Worm (Caenorhabditis elegans) whole organism, L2 larva: ENCODE results near the gene T10B9.14.

Source experiments
- C34F6.9 ChIP-seq: fragments of 150-350 bp; optimal IDR thresholded peaks from 2 replicates; lab custom pipeline; 2014; ENCODE audit warnings: missing biosample characterization, missing genetic modification characterization
- F13H6.1 ChIP-seq: sonication (generic microtip); optimal IDR thresholded peaks from 2 replicates; lab custom pipeline; 2016; ENCODE audit warnings: missing genetic modification characterization, missing compliant biosample characterization
- R02D3.7 ChIP-seq: fragments of 150-350 bp; optimal IDR thresholded peaks from 2 replicates; lab custom pipeline; 2014; ENCODE audit warnings: missing biosample characterization, missing genetic modification characterization
- Y55F3AM.14 ChIP-seq: fragments of 200-800 bp; sonication (Bioruptor generic); optimal IDR thresholded peaks from 2 replicates; lab custom pipeline; 2018; ENCODE audit warnings: mild to moderate bottlenecking, missing genetic modification characterization, missing compliant biosample characterization
- ZK546.5 ChIP-seq: sonication (generic microtip); optimal IDR thresholded peaks from 2 replicates; lab custom pipeline; 2017; ENCODE audit warnings: missing biosample characterization, missing genetic modification characterization
- alr-1 ChIP-seq: fragments of 150-350 bp; optimal IDR thresholded peaks from 2 replicates; lab custom pipeline; 2014; ENCODE audit warnings: missing biosample characterization, missing genetic modification characterization
- aly-2 ChIP-seq: fragments of 150-350 bp; optimal IDR thresholded peaks from 2 replicates; lab custom pipeline; 2014; ENCODE audit warnings: missing biosample characterization, missing genetic modification characterization
- ama-1 ChIP-seq: fragments of 150-350 bp; optimal IDR thresholded peaks from 2 replicates; lab custom pipeline; 2018; ENCODE audit warnings: inconsistent platforms
- blmp-1 ChIP-seq: sonication (generic microtip); optimal IDR thresholded peaks from 2 replicates; lab custom pipeline; 2017; ENCODE audit warnings: missing genetic modification characterization, mild to moderate bottlenecking, missing compliant biosample characterization, antibody characterized with exemption, moderate library complexity; ENCODE audit not compliant: insufficient read depth
- ceh-16 ChIP-seq: fragments of 150-350 bp; optimal IDR thresholded peaks from 2 replicates; lab custom pipeline; 2014; ENCODE audit warnings: missing biosample characterization, missing genetic modification characterization
- ceh-82 ChIP-seq: fragments of 150-350 bp; optimal IDR thresholded peaks from 2 replicates; lab custom pipeline; 2014; ENCODE audit warnings: missing biosample characterization, missing genetic modification characterization
- crh-2 ChIP-seq: sonication (generic microtip); optimal IDR thresholded peaks from 2 replicates; lab custom pipeline; 2017; ENCODE audit warnings: missing biosample characterization, missing genetic modification characterization
- dmd-4 ChIP-seq: sonication (generic microtip); optimal IDR thresholded peaks from 2 replicates; lab custom pipeline; 2017; ENCODE audit warnings: missing biosample characterization, missing genetic modification characterization
- egl-27 ChIP-seq: sonication (generic microtip); optimal IDR thresholded peaks from 3 replicates; lab custom pipeline; 2017; ENCODE audit warnings: missing biosample characterization, missing genetic modification reagents, missing genetic modification characterization
- elt-1 ChIP-seq: fragments of 150-350 bp; optimal IDR thresholded peaks from 2 replicates; lab custom pipeline; 2014; ENCODE audit warnings: missing biosample characterization, missing genetic modification characterization
- elt-3 ChIP-seq: sonication (generic microtip); optimal IDR thresholded peaks from 2 replicates; lab custom pipeline; 2017; ENCODE audit warnings: missing biosample characterization, missing genetic modification characterization
- fos-1 ChIP-seq: fragments of 150-350 bp; optimal IDR thresholded peaks from 2 replicates; lab custom pipeline; 2014; ENCODE audit warnings: missing biosample characterization, missing genetic modification characterization
- gmeb-1 ChIP-seq: fragments of 150-350 bp; optimal IDR thresholded peaks from 2 replicates; lab custom pipeline; 2014; ENCODE audit warnings: missing biosample characterization, missing genetic modification characterization
- lin-11 ChIP-seq: fragments of 150-350 bp; sonication (generic microtip); optimal IDR thresholded peaks from 2 replicates; lab custom pipeline; 2014; ENCODE audit warnings: missing biosample characterization, missing genetic modification characterization, inconsistent platforms, mixed read lengths
- lin-13 ChIP-seq: fragments of 150-350 bp; optimal IDR thresholded peaks from 2 replicates; lab custom pipeline; 2014; ENCODE audit warnings: missing biosample characterization, missing genetic modification reagents, missing genetic modification characterization
- lin-39 ChIP-seq: fragments of 150-350 bp; optimal IDR thresholded peaks from 2 replicates; lab custom pipeline; 2014; ENCODE audit warnings: missing biosample characterization, missing genetic modification reagents, missing genetic modification characterization
- lsy-2 ChIP-seq, 2 experiments: fragments of 150-350 bp in 1 of 2; sonication (generic microtip) in 1 of 2; optimal IDR thresholded peaks; 2 replicates each; lab custom pipeline; 2014 to 2017; ENCODE audit warnings: missing biosample characterization in 2 of 2, missing genetic modification characterization in 2 of 2
- mab-5 ChIP-seq: fragments of 150-350 bp; optimal IDR thresholded peaks from 2 replicates; lab custom pipeline; 2014; ENCODE audit warnings: missing biosample characterization, missing genetic modification characterization
- mbf-1 ChIP-seq: sonication (generic microtip); optimal IDR thresholded peaks from 2 replicates; lab custom pipeline; 2017; ENCODE audit warnings: missing biosample characterization, missing genetic modification characterization
- mdl-1 ChIP-seq, 2 experiments: fragments of 150-350 bp in 1 of 2; sonication (generic microtip) in 1 of 2; optimal IDR thresholded peaks; 2 replicates each; lab custom pipeline; 2017; ENCODE audit warnings: missing biosample characterization in 2 of 2, missing genetic modification characterization in 2 of 2
- nhr-10 ChIP-seq: sonication (generic microtip); optimal IDR thresholded peaks from 2 replicates; lab custom pipeline; 2017; ENCODE audit warnings: missing biosample characterization, missing genetic modification characterization
- nhr-11 ChIP-seq: fragments of 150-350 bp; optimal IDR thresholded peaks from 2 replicates; lab custom pipeline; 2014; ENCODE audit warnings: missing biosample characterization, missing genetic modification characterization
- nhr-12 ChIP-seq: fragments of 150-350 bp; optimal IDR thresholded peaks from 2 replicates; lab custom pipeline; 2014; ENCODE audit warnings: missing biosample characterization, missing genetic modification characterization
- nhr-129 ChIP-seq: fragments of 150-350 bp; optimal IDR thresholded peaks from 2 replicates; lab custom pipeline; 2014; ENCODE audit warnings: missing biosample characterization, missing genetic modification characterization
- nhr-21 ChIP-seq: fragments of 150-350 bp; optimal IDR thresholded peaks from 2 replicates; lab custom pipeline; 2014; ENCODE audit warnings: missing biosample characterization, missing genetic modification characterization
- nhr-23 ChIP-seq: fragments of 150-350 bp; optimal IDR thresholded peaks from 2 replicates; lab custom pipeline; 2014; ENCODE audit warnings: missing biosample characterization, missing genetic modification reagents, missing genetic modification characterization
- nhr-237 ChIP-seq: fragments of 150-350 bp; optimal IDR thresholded peaks from 2 replicates; lab custom pipeline; 2014; ENCODE audit warnings: missing biosample characterization, missing genetic modification characterization
- nhr-25 ChIP-seq: fragments of 150-350 bp; sonication (generic microtip); optimal IDR thresholded peaks from 3 replicates; lab custom pipeline; 2014; ENCODE audit warnings: missing biosample characterization, missing genetic modification characterization
- nhr-6 ChIP-seq: fragments of 150-350 bp; optimal IDR thresholded peaks from 2 replicates; lab custom pipeline; 2014; ENCODE audit warnings: missing biosample characterization, missing genetic modification characterization
- nhr-77 ChIP-seq: fragments of 150-350 bp; optimal IDR thresholded peaks from 2 replicates; lab custom pipeline; 2014; ENCODE audit warnings: missing biosample characterization, missing genetic modification characterization
- peb-1 ChIP-seq: fragments of 150-350 bp; optimal IDR thresholded peaks from 2 replicates; lab custom pipeline; 2014; ENCODE audit warnings: missing biosample characterization, missing genetic modification characterization
- sem-4 ChIP-seq: fragments of 150-350 bp; optimal IDR thresholded peaks from 2 replicates; lab custom pipeline; 2014; ENCODE audit warnings: missing biosample characterization, missing genetic modification reagents, missing genetic modification characterization
- skn-1 ChIP-seq: sonication (generic microtip); optimal IDR thresholded peaks from 2 replicates; lab custom pipeline; 2017; ENCODE audit warnings: missing biosample characterization, missing genetic modification characterization
- sma-3 ChIP-seq: sonication (generic microtip); optimal IDR thresholded peaks from 2 replicates; lab custom pipeline; 2016; ENCODE audit warnings: missing genetic modification reagents, missing genetic modification characterization, missing compliant biosample characterization
- sma-9 ChIP-seq, 2 experiments: fragments of 150-350 bp in 1 of 2; sonication (generic microtip) in 1 of 2; optimal IDR thresholded peaks; 2 replicates each; lab custom pipeline; 2014 to 2016; ENCODE audit warnings: missing genetic modification characterization in 2 of 2, mild to moderate bottlenecking in 1 of 2, missing biosample characterization in 1 of 2, missing compliant biosample characterization in 1 of 2, missing genetic modification reagents in 1 of 2, moderate library complexity in 1 of 2
- snpc-4 ChIP-seq: fragments of 150-350 bp; optimal IDR thresholded peaks from 2 replicates; lab custom pipeline; 2014; ENCODE audit warnings: missing biosample characterization, missing genetic modification characterization
- unc-39 ChIP-seq: fragments of 150-350 bp; optimal IDR thresholded peaks from 2 replicates; lab custom pipeline; 2014; ENCODE audit warnings: missing biosample characterization, missing genetic modification characterization
- unc-55 ChIP-seq: fragments of 150-350 bp; sonication (generic microtip); optimal IDR thresholded peaks from 3 replicates; lab custom pipeline; 2014; ENCODE audit warnings: missing biosample characterization, missing genetic modification reagents, missing genetic modification characterization
- unc-62 ChIP-seq: fragments of 150-350 bp; optimal IDR thresholded peaks from 2 replicates; lab custom pipeline; 2014; ENCODE audit warnings: missing biosample characterization, missing genetic modification reagents, missing genetic modification characterization
- zag-1 ChIP-seq: fragments of 150-350 bp; optimal IDR thresholded peaks from 2 replicates; lab custom pipeline; 2014; ENCODE audit warnings: missing biosample characterization, missing genetic modification characterization
- ztf-1 ChIP-seq: fragments of 200-800 bp; sonication (Bioruptor generic); conservative IDR thresholded peaks from 2 replicates; pipeline ENCODE4 v1.3.6; 2022; ENCODE audit warnings: missing genetic modification characterization, missing compliant biosample characterization
- ztf-11 ChIP-seq: sonication (generic microtip); optimal IDR thresholded peaks from 2 replicates; lab custom pipeline; 2017; ENCODE audit warnings: missing biosample characterization, missing genetic modification characterization
- ztf-4 ChIP-seq: fragments of 150-350 bp; optimal IDR thresholded peaks from 2 replicates; lab custom pipeline; 2014; ENCODE audit warnings: missing biosample characterization, missing genetic modification characterization

Gene T10B9.14

ce11 chrII:9753056-9753455 lies 29.2 kb downstream of the T10B9.14 start, which contains the start of gene Y53C12B.7:
Gene Y53C12B.7 (minus strand): TSS chrII:9753218.
- TF ChIP-seq sma-9 (GFP tag; optimal IDR thresholded peaks at IDR 0.05; lab: Kevin White, UChicago) (peak; percentile 36), sma-9 (tag; optimal IDR thresholded peaks at IDR 0.05; lab: Kevin White, UChicago) (no peak), F13H6.1 (tag; lab: Kevin White, UChicago) (no peak), blmp-1 (tag; lab: Kevin White, UChicago) (peak; percentile 17), gmeb-1 (no peak), Y55F3AM.14 (no peak), sma-3 (no peak)

- TF ChIP-seq sma-9 (GFP tag; optimal IDR thresholded peaks at IDR 0.05; lab: Kevin White, UChicago) = peak; percentile 85
- TF ChIP-seq sma-9 (tag; optimal IDR thresholded peaks at IDR 0.05; lab: Kevin White, UChicago) = no peak
- peak in 1 of 2 experiments; percentile 4 for TF ChIP-seq mdl-1 (tag; optimal IDR thresholded peaks at IDR 0.05; lab: Kevin White, UChicago)
- TF ChIP-seq sma-3 = peak; percentile 33
- no peak for TF ChIP-seq nhr-23 (tag; lab: Kevin White, UChicago)
- TF ChIP-seq nhr-25 = peak; percentile 46
- peak; percentile 50 for TF ChIP-seq nhr-21 (tag; lab: Kevin White, UChicago)
- no peak for TF ChIP-seq zag-1
- TF ChIP-seq lsy-2 (tag; optimal IDR thresholded peaks at IDR 0.05; lab: Kevin White, UChicago) = peak in 1 of 2 experiments; percentile 8
- TF ChIP-seq nhr-6 (tag; lab: Kevin White, UChicago) = no peak
- TF ChIP-seq, all 48 proteins: peak for 6
Observed at ce11 chrII:9752278-9752677, 30.0 kb downstream of the T10B9.14 start.

- TF ChIP-seq unc-55 (peak; percentile 98), R02D3.7 (peak; percentile 83), fos-1 (peak; percentile 54), ztf-11 (tag; lab: Kevin White, UChicago) (no peak), lin-11 (peak; percentile 66), lsy-2 (tag; optimal IDR thresholded peaks at IDR 0.05; lab: Kevin White, UChicago) (peak; percentile 97 to 99), egl-27 (tag; lab: Kevin White, UChicago) (peak; percentile 12), ceh-82 (tag; lab: Kevin White, UChicago) (no peak), ceh-16 (tag; lab: Kevin White, UChicago) (peak; percentile 17), sma-9 (GFP tag; optimal IDR thresholded peaks at IDR 0.05; lab: Kevin White, UChicago) (peak; percentile 82), sma-9 (tag; optimal IDR thresholded peaks at IDR 0.05; lab: Kevin White, UChicago) (no peak), nhr-25 (peak; percentile 75), nhr-10 (tag; lab: Kevin White, UChicago) (no peak), ZK546.5 (tag; lab: Kevin White, UChicago) (no peak), unc-39 (no peak), crh-2 (peak; percentile 92), Y55F3AM.14 (no peak), zag-1 (no peak), nhr-12 (tag; lab: Kevin White, UChicago) (no peak), mab-5 (peak; percentile 62), nhr-11 (tag; lab: Kevin White, UChicago) (no peak), ama-1 (lab: Kevin White, UChicago) (no peak), nhr-237 (tag; lab: Kevin White, UChicago) (no peak), nhr-21 (tag; lab: Kevin White, UChicago) (peak; percentile 83), sma-3 (peak; percentile 77), nhr-6 (tag; lab: Kevin White, UChicago) (no peak), elt-3 (no peak), gmeb-1 (peak; percentile 84), blmp-1 (tag; lab: Kevin White, UChicago) (peak; percentile 24), ztf-4 (tag; lab: Kevin White, UChicago) (no peak), mbf-1 (tag; lab: Kevin White, UChicago) (no peak), lin-13 (GFP tag; lab: Kevin White, UChicago) (peak; percentile 80), snpc-4 (tag; lab: Kevin White, UChicago) (peak; percentile 57), peb-1 (tag; lab: Kevin White, UChicago) (no peak), sem-4 (tag; lab: Kevin White, UChicago) (peak; percentile 50), nhr-23 (tag; lab: Kevin White, UChicago) (no peak), aly-2 (tag; lab: Kevin White, UChicago) (no peak), F13H6.1 (tag; lab: Kevin White, UChicago) (peak; percentile 71), lin-39 (tag; lab: Kevin White, UChicago) (no peak), alr-1 (tag; lab: Kevin White, UChicago) (no peak), ztf-1 (no peak), skn-1 (tag; lab: Kevin White, UChicago) (no peak), nhr-77 (tag; lab: Kevin White, UChicago) (no peak), unc-62 (GFP tag; lab: Kevin White, UChicago) (no peak), dmd-4 (no peak), elt-1 (tag; lab: Kevin White, UChicago) (no peak), nhr-129 (tag; lab: Kevin White, UChicago) (peak; percentile 88), mdl-1 (tag; optimal IDR thresholded peaks at IDR 0.05; lab: Kevin White, UChicago) (no peak), C34F6.9 (tag; lab: Kevin White, UChicago) (peak; percentile 85)
Observed at ce11 chrII:9746069-9746468, 36.2 kb downstream of the T10B9.14 start, which contains the start of the genes Y53C12B.1 and nos-3. Gene Y53C12B.1 (minus strand): TSS chrII:9746078. Gene nos-3 (plus strand): TSS chrII:9746316.
